Fruit fly (Drosophila melanogaster): ENCODE results near the gene Vha26.

Gene Vha26

dm6 chr3R:5565623-5566022, 25.9 kb upstream of the Vha26 start (continued):
- peak; percentile 78 for TF ChIP-seq ind (GFP tag; optimal IDR thresholded peaks at IDR 0.05)
- TF ChIP-seq Mrtf (GFP tag; IDR thresholded peaks at IDR 0.05) = peak; percentile 81
- peak; percentile 73 for TF ChIP-seq salm (tag; optimal IDR thresholded peaks at IDR 0.05)
- TF ChIP-seq CG6813 (GFP tag; optimal IDR thresholded peaks at IDR 0.05) = peak; percentile 76
- peak; percentile 71 for TF ChIP-seq Ssrp (tag; optimal IDR thresholded peaks at IDR 0.05)
- peak; percentile 74 for TF ChIP-seq az2 (GFP tag; optimal IDR thresholded peaks at IDR 0.05)
- no peak for TF ChIP-seq Dp (GFP tag; optimal IDR thresholded peaks at IDR 0.05)
- peak; percentile 34 for TF ChIP-seq NC2α (GFP tag; optimal IDR thresholded peaks at IDR 0.05)
- no peak for TF ChIP-seq cad (GFP tag; optimal IDR thresholded peaks at IDR 0.05)
- TF ChIP-seq ap (GFP tag; IDR thresholded peaks at IDR 0.05) = peak; percentile 64
- peak; percentile 17 for TF ChIP-seq vfl (GFP tag; optimal IDR thresholded peaks at IDR 0.05)

DNA sequence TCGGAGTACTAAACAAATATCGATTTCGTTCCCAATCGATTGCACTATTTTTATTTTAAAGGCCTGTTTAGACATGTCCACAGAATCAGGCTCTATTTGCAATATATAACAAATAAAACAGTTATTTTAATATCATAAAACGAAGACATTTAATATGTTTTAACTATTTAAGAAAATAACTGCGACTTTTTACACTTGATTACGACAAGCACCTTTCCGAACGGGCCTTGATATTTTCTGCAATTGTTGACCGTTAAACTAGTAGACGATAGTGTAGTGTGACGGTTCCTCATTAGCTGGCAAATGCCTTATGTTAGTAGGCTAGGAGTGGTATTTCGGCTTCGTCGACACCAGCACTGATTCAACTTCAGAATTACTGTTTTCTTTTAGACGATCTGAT, 23.0 kb upstream of the Vha26 start, which contains the start of the genes CG2931 and Rheb:
Gene CG2931, minus strand, starts transcription at position 26 of the 400 bp plus-strand sequence.
Gene Rheb, plus strand, starts transcription at position 332 of the 400 bp plus-strand sequence.
- TF ChIP-seq CG17361 (GFP tag; IDR thresholded peaks at IDR 0.05) (peak; percentile 65; the same call in 1 of the 3 replicates), gt (GFP tag; IDR thresholded peaks at IDR 0.05) (no peak), jumu (GFP tag; optimal IDR thresholded peaks at IDR 0.05) (peak; percentile 30), CG33213 (GFP tag; optimal IDR thresholded peaks at IDR 0.05) (peak; percentile 60), insv (GFP tag; optimal IDR thresholded peaks at IDR 0.05) (peak in 1 of 2 experiments; percentile 59), Sox100B (GFP tag; optimal IDR thresholded peaks at IDR 0.05) (peak; percentile 26), CG2678 (tag; optimal IDR thresholded peaks at IDR 0.05) (peak; percentile 65), Tbp (GFP tag; optimal IDR thresholded peaks at IDR 0.05) (no peak), zen2 (GFP tag; IDR thresholded peaks at IDR 0.05; ENCODE audit: partially characterized antibody) (no peak; the same call in 2 of the 3 replicates), Dll (GFP tag; IDR thresholded peaks at IDR 0.05; ENCODE audit: partially characterized antibody) (peak; percentile 88), kah (GFP tag; optimal IDR thresholded peaks at IDR 0.05) (no peak), CG10959 (GFP tag; IDR thresholded peaks at IDR 0.05) (no peak), br (optimal IDR thresholded peaks at IDR 0.05) (no peak), ttk (GFP tag; IDR thresholded peaks at IDR 0.05) (0 out of 2 replicates have a peak, but pooled peaks have one; percentile 57), dimm (GFP tag; IDR thresholded peaks at IDR 0.05) (no peak), CG7745 (tag; optimal IDR thresholded peaks at IDR 0.05) (no peak), CG12769 (tag; optimal IDR thresholded peaks at IDR 0.05) (no peak), Gug (GFP tag; IDR thresholded peaks at IDR 0.05) (no peak; the same call in 3 of the 4 replicates), Oaz (GFP tag; IDR thresholded peaks at IDR 0.05) (peak; percentile 49; the same call in 1 of the 2 replicates), Poxn (GFP tag; IDR thresholded peaks at IDR 0.05) (no peak), Fer3 (tag; optimal IDR thresholded peaks at IDR 0.05) (peak; percentile 63), CG8478 (optimal IDR thresholded peaks at IDR 0.05) (no peak), dan (GFP tag; IDR thresholded peaks at IDR 0.05) (no peak), ems (GFP tag; optimal IDR thresholded peaks at IDR 0.05) (peak; percentile 45), tio (GFP tag; optimal IDR thresholded peaks at IDR 0.05) (no peak), Ets65A (GFP tag) (peak; percentile 94), seq (GFP tag; IDR thresholded peaks at IDR 0.05) (0 out of 2 replicates have a peak, but pooled peaks have one; percentile 47), Hsf (GFP tag; optimal IDR thresholded peaks at IDR 0.05) (peak; percentile 65), gce (GFP tag; IDR thresholded peaks at IDR 0.05) (no peak), fd96Cb (tag; optimal IDR thresholded peaks at IDR 0.05) (peak; percentile 48), nau (GFP tag; optimal IDR thresholded peaks at IDR 0.05) (peak; percentile 6), ssp (GFP tag; IDR thresholded peaks at IDR 0.05) (peak; percentile 93), Adf1 (GFP tag; IDR thresholded peaks at IDR 0.05) (peak; percentile 54), Aef1 (GFP tag; IDR thresholded peaks at IDR 0.05) (peak; percentile 65; the same call in 2 of the 3 replicates), sens (GFP tag) (peak; percentile 93), CG17385 (GFP tag; optimal IDR thresholded peaks at IDR 0.05) (peak; percentile 45), Sox102F (GFP tag; optimal IDR thresholded peaks at IDR 0.05) (no peak), CG7271 (tag; optimal IDR thresholded peaks at IDR 0.05) (peak; percentile 57), pum (GFP tag; optimal IDR thresholded peaks at IDR 0.05) (peak; percentile 53), CG34224 (GFP tag; IDR thresholded peaks at IDR 0.05; ENCODE audit: partially characterized antibody) (peak; percentile 68), CG34376 (GFP tag; optimal IDR thresholded peaks at IDR 0.05) (no peak)

Measured in whole organism, embryonic.